Worm (Caenorhabditis elegans): Measurements from ENCODE around the gene F36H12.17.

The F36H12.17 gene

DNA sequence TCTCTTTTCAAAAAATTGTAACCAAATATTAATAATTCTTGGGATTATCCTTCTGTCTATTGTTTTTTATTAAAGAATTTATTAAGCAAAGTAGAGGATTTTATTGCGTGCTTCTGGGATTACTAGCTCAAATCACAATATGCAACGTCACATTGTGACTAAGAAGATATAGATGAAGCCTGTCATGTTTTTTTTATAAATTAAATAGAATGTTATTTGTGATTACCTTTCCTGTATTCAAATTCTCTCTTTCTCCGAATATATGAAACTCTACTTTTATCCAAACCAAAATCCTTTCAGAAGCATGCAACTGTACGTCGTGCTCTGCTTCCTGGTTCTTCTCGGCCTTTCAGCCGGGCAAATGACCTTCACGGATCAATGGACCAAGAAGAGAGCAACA, 12.9 kb upstream of the F36H12.17 start, which contains the start of gene nlp-47:
TSS of gene nlp-47 (plus strand) at position 301 of the 400 bp plus-strand sequence.
- TF ChIP-seq nhr-111 (GFP tag; optimal IDR thresholded peaks at IDR 0.05) (no peak), fkh-10 (GFP tag; optimal IDR thresholded peaks at IDR 0.05) (no peak), jun-1 (tag; optimal IDR thresholded peaks at IDR 0.05) (no peak), set-16 (GFP tag; IDR thresholded peaks at IDR 0.05) (no peak), Y75B8A.6 (GFP tag; IDR thresholded peaks at IDR 0.05) (no peak), mxl-2 (GFP tag; conservative IDR thresholded peaks at IDR 0.05) (no peak), lin-13 (GFP tag; optimal IDR thresholded peaks at IDR 0.05) (no peak), spr-3 (GFP tag; optimal IDR thresholded peaks at IDR 0.05) (no peak)

DNA sequence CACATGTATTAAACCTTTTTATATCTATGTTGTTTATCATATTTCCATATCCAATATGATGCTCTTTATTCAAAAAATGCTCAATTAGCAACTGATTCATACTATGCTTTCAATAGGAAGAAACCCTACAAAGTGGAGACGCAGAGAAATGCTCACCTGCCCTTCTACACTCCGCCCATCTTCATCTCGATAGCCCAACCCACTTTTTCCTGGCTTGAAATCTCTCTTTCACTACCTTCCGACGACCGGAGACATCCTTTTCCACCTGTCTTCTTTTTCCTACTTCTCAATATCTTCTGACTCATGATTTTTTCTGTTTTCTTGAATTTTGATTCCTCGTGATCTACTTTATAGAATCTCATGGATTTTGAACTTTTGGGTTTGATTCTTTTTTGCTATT, 11.3 kb upstream of the F36H12.17 start:
- TF ChIP-seq lin-29 (GFP tag; IDR thresholded peaks at IDR 0.05) (no peak), lim-7 (GFP tag; IDR thresholded peaks at IDR 0.05) (no peak), nhr-102 (tag; optimal IDR thresholded peaks at IDR 0.05) (no peak), ama-1 (optimal IDR thresholded peaks at IDR 0.05) (no peak), ztf-11 (tag; optimal IDR thresholded peaks at IDR 0.05) (no peak), lin-1 (GFP tag; IDR thresholded peaks at IDR 0.05) (no peak), lir-3 (tag; optimal IDR thresholded peaks at IDR 0.05) (no peak), nhr-48 (tag; optimal IDR thresholded peaks at IDR 0.05) (no peak), mdl-1 (tag; optimal IDR thresholded peaks at IDR 0.05) (no peak), rbr-2 (tag; optimal IDR thresholded peaks at IDR 0.05) (no peak), ceh-62 (tag; optimal IDR thresholded peaks at IDR 0.05) (no peak), ZK337.2 (GFP tag; IDR thresholded peaks at IDR 0.05) (no peak), nhr-77 (tag; optimal IDR thresholded peaks at IDR 0.05) (no peak), zip-11 (GFP tag; IDR thresholded peaks at IDR 0.05) (no peak), spr-3 (GFP tag; optimal IDR thresholded peaks at IDR 0.05) (no peak), F44E2.7 (GFP tag; IDR thresholded peaks at IDR 0.05) (no peak), ctbp-1 (GFP tag; IDR thresholded peaks at IDR 0.05) (no peak), tra-1 (GFP tag; IDR thresholded peaks at IDR 0.05) (no peak)

DNA sequence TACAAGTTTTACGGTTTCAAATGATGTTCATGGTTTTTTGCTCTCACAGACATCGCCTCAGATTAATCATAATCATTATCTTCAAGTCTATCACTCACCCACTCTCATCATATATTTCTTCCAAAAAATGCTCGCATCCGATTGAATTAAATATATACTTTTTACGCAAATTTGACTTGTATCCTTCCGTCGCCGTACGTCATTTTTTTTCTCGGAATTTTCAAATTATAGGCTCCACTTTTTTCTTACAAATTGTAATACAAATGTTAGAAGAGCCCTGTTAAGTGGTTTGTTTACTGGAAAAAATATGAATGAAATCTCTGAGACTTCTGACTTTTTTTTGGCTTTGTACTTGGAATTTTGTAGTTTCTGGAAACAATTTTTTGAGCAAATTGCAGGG, 9.5 kb upstream of the F36H12.17 start:
- TF ChIP-seq lsy-2 (tag; optimal IDR thresholded peaks at IDR 0.05) = no peak

DNA sequence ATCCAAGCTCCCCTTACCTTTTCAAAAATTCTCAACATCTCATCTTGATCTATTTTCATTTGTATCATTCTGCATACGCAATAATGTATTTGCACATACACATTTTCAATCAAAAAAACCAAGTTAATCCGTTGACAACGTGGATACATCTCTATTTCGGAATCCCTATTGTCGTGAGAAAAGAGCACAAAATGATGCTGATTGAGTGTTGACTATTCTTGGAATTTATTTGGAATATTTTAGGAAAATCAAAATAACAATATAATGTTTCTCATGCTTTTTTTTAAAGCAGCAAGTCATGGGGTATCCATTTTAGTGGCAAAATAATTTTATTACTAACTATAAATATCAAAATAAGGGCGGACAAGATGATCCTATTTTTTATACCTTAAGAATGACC, 3.8 kb upstream of the F36H12.17 start:
- TF ChIP-seq F26F4.8 (GFP tag; conservative IDR thresholded peaks at IDR 0.05) (no peak), hif-1 (tag; optimal IDR thresholded peaks at IDR 0.05) (no peak), tra-1 (GFP tag; IDR thresholded peaks at IDR 0.05) (no peak), aly-2 (tag; optimal IDR thresholded peaks at IDR 0.05) (no peak), mes-2 (tag; optimal IDR thresholded peaks at IDR 0.05; ENCODE audit: poor library complexity, severe bottlenecking) (no peak), ces-1 (GFP tag; optimal IDR thresholded peaks at IDR 0.05) (no peak), daf-16 (GFP tag; optimal IDR thresholded peaks at IDR 0.05) (no peak), daf-16 (tag; optimal IDR thresholded peaks at IDR 0.05) (no peak), ceh-62 (tag; optimal IDR thresholded peaks at IDR 0.05) (no peak), arid-1 (GFP tag; conservative IDR thresholded peaks at IDR 0.05) (no peak), ztf-7 (tag; optimal IDR thresholded peaks at IDR 0.05) (no peak), sdz-12 (GFP tag; optimal IDR thresholded peaks at IDR 0.05) (no peak), tag-97 (GFP tag; IDR thresholded peaks at IDR 0.05) (no peak), dve-1 (tag; optimal IDR thresholded peaks at IDR 0.05; ENCODE audit: insufficient read depth) (no peak), mdl-1 (tag; optimal IDR thresholded peaks at IDR 0.05) (no peak), ceh-28 (tag; optimal IDR thresholded peaks at IDR 0.05) (no peak), ceh-20 (GFP tag; IDR thresholded peaks at IDR 0.05) (no peak), unc-130 (GFP tag; optimal IDR thresholded peaks at IDR 0.05) (no peak), rbr-2 (tag; optimal IDR thresholded peaks at IDR 0.05) (no peak), attf-4 (tag; optimal IDR thresholded peaks at IDR 0.05) (no peak)

All from whole organism, L4 larva.